Fruit fly (Drosophila melanogaster): ENCODE measurements around the gene MCTS1.

Gene MCTS1

dm6 chrX:6022090-6022489 lies 15.6 kb upstream of the MCTS1 start:
- no peak for TF ChIP-seq noc (tag; optimal IDR thresholded peaks at IDR 0.05)

DNA sequence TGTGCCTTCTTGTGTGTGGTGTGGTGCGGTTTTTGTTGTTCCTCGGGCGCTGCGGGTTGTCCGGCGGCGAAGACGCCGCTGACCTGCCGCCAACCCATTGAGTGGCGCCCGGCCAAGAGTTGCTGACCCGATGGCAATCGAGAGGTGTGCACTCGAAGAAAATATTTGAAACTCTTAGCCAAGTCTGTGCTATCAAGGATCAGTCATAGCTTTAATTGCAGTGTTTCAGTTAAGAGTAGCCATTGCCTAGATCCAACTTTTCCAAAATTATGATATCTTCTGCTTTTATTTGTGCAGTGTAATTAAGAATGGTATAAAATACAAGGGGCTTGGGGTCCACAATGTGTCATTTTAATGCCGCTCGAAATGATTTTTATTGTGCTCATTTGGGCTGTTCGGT lies 13.1 kb upstream of the MCTS1 start:
- no peak for TF ChIP-seq noc (tag; optimal IDR thresholded peaks at IDR 0.05)

dm6 chrX:6027846-6028245 lies 9.8 kb upstream of the MCTS1 start:
- TF ChIP-seq noc (tag; optimal IDR thresholded peaks at IDR 0.05): no peak

dm6 chrX:6029015-6029414 lies 8.7 kb upstream of the MCTS1 start:
- no peak for TF ChIP-seq noc (tag; optimal IDR thresholded peaks at IDR 0.05)

DNA sequence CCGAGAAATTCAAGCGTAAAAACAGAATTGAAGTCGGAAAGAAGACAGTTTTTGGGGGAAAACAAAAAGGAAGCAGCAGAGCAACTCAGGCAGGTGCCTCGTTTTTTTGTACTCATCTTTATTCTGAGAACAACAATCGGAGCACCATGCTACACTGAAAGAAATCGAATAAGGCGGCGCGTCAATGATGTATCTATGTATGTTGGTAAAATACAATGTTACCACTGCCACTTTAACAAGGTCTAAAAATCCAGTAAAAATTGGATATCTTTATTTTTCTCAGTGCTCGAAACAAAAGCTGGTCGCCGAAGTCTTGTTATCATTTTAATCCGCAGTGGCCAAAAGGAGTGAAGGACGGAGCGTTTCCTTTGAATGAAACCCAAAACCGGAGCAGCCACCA lies 7.7 kb upstream of the MCTS1 start:
- TF ChIP-seq noc (tag; optimal IDR thresholded peaks at IDR 0.05): no peak

DNA sequence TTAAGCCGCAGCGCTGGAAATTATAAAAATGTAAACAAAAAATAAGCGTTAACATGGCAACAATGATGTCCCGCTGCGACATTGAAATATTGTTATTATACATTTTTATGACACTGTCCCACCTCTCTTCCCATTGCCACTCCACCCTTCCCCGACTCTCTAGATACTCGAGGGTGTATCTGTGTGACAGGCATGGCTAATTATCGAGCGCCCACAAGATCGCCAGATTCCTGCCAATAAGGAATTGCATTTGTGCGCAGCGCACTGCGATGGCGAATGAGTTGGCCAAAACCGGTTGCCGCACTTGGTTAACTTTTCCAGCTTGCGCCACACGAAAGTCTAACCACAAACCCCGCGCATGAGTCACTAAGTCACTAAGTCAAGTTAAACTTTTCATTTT lies 7.1 kb upstream of the MCTS1 start:
- no peak for TF ChIP-seq noc (tag; optimal IDR thresholded peaks at IDR 0.05)

- no peak for TF ChIP-seq noc (tag; optimal IDR thresholded peaks at IDR 0.05)
Observed at dm6 chrX:6031692-6032091, 6.0 kb upstream of the MCTS1 start.

DNA sequence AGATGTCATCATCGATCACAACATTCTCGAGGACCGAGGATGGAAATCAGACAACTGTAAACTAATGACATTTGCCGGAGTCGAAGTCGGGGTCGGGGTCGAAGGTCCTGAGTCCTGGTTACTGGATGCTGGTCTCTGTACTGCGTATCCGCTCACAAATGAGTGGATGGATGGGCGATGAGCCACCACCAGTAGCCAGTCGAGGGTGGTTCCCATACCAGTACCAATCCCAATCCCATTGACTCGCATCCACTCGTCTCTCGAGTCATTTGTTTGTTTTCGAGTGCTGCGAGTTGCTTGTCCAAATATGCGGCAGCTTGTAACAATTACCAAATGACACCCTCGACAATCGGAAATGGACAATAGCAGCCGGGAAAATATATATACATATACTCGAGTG lies 4.9 kb upstream of the MCTS1 start:
- no peak for TF ChIP-seq noc (tag; optimal IDR thresholded peaks at IDR 0.05)

dm6 chrX:6034741-6035140 lies 3.0 kb upstream of the MCTS1 start:
- no peak for TF ChIP-seq noc (tag; optimal IDR thresholded peaks at IDR 0.05)

DNA sequence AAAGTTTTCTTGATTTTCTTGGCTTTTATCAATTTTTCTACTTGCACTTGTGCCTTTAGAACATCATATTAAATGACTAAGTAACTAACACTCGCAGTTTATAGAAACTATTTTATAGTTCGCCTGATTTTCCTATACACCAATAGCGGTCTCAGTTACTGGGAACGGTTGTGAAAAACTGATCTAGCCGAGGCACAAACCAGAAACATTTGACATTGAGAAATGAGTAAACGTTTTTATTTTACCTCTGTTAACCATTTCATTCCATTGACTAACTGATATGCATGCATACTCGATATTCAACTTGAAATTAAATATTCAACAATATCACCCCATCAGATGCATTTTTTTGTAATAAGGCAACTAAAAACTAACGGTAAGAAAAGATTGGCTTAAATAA lies 2.3 kb upstream of the MCTS1 start:
- TF ChIP-seq noc (tag; optimal IDR thresholded peaks at IDR 0.05): no peak

- TF ChIP-seq noc (tag; optimal IDR thresholded peaks at IDR 0.05): no peak
Observed at dm6 chrX:6039431-6040016, 1.8 kb downstream of the MCTS1 start, which contains the start of gene CG5937. TSS of gene CG5937 (plus strand) at chrX:6040005.

DNA sequence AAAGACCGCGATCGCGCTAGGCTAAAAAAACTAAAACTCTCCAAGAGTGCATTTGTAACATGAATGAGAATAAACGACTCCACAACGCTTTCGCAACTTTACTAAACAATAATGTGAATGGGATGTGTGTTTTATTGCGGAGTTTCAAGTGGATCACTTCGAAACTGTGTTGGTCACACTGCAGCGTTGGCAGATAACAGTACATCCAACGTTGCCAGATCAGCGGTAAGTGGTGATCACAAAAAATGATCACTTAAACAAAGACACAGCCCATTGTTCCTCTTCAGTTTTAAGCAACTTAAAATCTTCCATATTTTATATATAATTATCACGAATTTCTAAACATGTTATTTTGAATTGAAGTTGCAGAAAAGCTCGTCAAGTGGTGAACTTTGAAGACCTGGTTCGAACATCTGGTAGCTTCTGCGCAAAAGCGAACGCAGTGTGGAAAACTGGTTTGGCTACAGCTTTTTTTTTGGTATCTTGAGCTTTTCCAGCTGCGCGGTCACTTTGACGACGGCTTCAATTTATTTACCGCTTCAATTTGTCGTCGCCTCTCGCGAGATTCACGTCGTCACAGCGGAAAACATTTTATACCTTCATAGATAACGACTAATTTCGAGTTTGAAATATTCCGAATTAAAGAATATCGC lies 12.7 kb downstream of the MCTS1 start, which contains the start of gene CG5921:
CG5921 (plus strand) TSS at position 547 of the 653 bp plus-strand sequence.
- TF ChIP-seq noc (tag; optimal IDR thresholded peaks at IDR 0.05): no peak

DNA sequence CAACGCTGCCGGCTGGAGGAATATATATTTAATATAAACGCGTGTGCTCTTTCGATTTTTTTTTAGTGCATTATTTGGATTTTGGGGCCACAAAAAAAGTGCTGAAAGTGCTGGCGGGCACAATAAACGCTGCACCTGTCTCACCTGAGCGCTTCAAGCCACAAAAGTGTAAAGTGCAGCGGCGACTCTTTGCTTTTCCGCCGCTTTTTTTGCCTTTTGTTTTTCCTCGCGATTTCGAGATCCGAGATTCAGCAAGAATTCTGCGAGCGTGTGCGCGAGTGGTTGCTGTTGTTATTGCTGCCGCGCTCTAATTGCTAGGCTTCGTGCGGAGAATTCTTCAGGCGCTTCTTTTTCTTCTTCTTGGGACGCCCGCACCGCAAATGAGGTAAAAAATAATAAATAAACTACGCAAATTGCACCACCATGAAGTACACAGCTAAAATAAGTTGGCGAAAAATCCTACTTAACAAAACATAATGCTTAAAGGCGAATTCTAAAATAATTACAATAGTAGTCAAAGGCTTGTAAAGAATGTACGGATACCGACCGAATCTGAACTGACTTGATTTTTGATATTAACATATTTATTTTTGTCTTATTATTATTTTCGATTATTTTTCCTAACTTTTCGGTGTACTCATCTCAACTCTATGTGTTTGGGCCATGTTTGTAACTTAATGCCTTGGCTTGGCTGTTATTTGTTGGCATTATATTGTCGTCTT lies 13.4 kb downstream of the MCTS1 start:
- no peak for TF ChIP-seq noc (tag; optimal IDR thresholded peaks at IDR 0.05)

DNA sequence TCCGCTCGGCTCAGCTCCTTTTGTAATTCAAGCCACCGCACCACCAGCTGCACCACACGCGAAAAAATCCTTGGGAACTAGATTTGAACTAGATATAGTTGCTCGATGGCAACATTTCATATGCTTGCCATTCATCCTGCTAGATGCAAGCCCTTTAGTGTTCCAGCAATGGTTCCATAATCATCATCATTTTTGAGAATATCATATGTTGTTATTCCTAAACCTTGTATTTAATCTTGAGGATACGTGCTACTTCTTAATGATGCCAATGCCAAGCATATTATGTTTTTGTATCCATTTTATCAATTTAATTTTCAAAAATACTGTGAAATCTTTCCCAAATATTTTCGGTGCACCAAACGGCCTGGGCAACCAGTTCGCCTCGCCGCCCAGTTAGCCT lies 15.2 kb downstream of the MCTS1 start:
- TF ChIP-seq noc (tag; optimal IDR thresholded peaks at IDR 0.05): no peak

- TF ChIP-seq noc (tag; optimal IDR thresholded peaks at IDR 0.05): no peak
Observed at dm6 chrX:6054031-6054430, 16.3 kb downstream of the MCTS1 start.

dm6 chrX:6059135-6059824 lies 21.6 kb downstream of the MCTS1 start:
- no peak for TF ChIP-seq noc (tag; optimal IDR thresholded peaks at IDR 0.05)

dm6 chrX:6062160-6062559 lies 24.5 kb downstream of the MCTS1 start:
- no peak for TF ChIP-seq noc (tag; optimal IDR thresholded peaks at IDR 0.05)
